Worm (Caenorhabditis elegans) whole organism, young adult: ENCODE results near the gene ZK377.15.

Source experiments
- B0035.1 ChIP-seq: sonication (generic microtip); optimal IDR thresholded peaks from 2 replicates; lab custom pipeline; 2016; ENCODE audit warnings: missing genetic modification characterization, mild to moderate bottlenecking, missing compliant biosample characterization, missing genotype, missing genetic modification reagents
- F52B5.7 ChIP-seq: sonication (generic microtip); optimal IDR thresholded peaks from 2 replicates; lab custom pipeline; 2016; ENCODE audit warnings: mild to moderate bottlenecking, missing genetic modification characterization, missing compliant biosample characterization
- K11D2.4 ChIP-seq: fragments of 200-800 bp; sonication (Bioruptor generic); IDR thresholded peaks from 2 replicates; pipeline ENCODE4 v1.3.6; 2022; ENCODE audit warnings: missing genetic modification reagents, missing genetic modification characterization, missing compliant biosample characterization
- T07F8.4 ChIP-seq: sonication (generic microtip); optimal IDR thresholded peaks from 2 replicates; lab custom pipeline; 2016; ENCODE audit warnings: mild to moderate bottlenecking, missing genetic modification characterization, moderate library complexity, missing compliant biosample characterization
- Y53F4B.3 ChIP-seq: fragments of 200-800 bp; sonication (Bioruptor generic); IDR thresholded peaks from 2 replicates; pipeline ENCODE4 v1.3.6; 2022; ENCODE audit warnings: missing genetic modification reagents, missing genetic modification characterization, missing compliant biosample characterization
- akir-1 ChIP-seq: fragments of 200-800 bp; sonication (Bioruptor generic); optimal IDR thresholded peaks from 2 replicates; lab custom pipeline; 2018; ENCODE audit warnings: mild to moderate bottlenecking, missing genetic modification characterization, moderate library complexity, missing compliant biosample characterization
- aptf-2 ChIP-seq: fragments of 200-800 bp; sonication (Bioruptor generic); conservative IDR thresholded peaks from 2 replicates; pipeline ENCODE4 v1.3.6; 2022; ENCODE audit warnings: missing genetic modification reagents, missing genetic modification characterization, missing compliant biosample characterization
- aptf-3 ChIP-seq: fragments of 200-800 bp; sonication (Bioruptor generic); IDR thresholded peaks from 2 replicates; pipeline ENCODE4 v1.3.6; 2022; ENCODE audit warnings: missing genetic modification characterization, missing compliant biosample characterization
- attf-5 ChIP-seq: fragments of 200-800 bp; sonication (Bioruptor generic); optimal IDR thresholded peaks from 2 replicates; lab custom pipeline; 2018; ENCODE audit warnings: mild to moderate bottlenecking, missing genetic modification characterization, missing compliant biosample characterization
- ccch-3 ChIP-seq: fragments of 200-800 bp; sonication (Bioruptor generic); optimal IDR thresholded peaks from 2 replicates; lab custom pipeline; 2018; ENCODE audit warnings: mild to moderate bottlenecking, missing genetic modification characterization, missing compliant biosample characterization
- cebp-1 ChIP-seq, 2 experiments: fragments of 200-800 bp in 1 of 2; sonication (Bioruptor generic) in 1 of 2; sonication (generic microtip) in 1 of 2; IDR thresholded peaks in 1 of 2; optimal IDR thresholded peaks in 1 of 2; 2 replicates each; pipeline versions ENCODE4 v1.3.6 to Lab custom; 2017 to 2022; ENCODE audit warnings: missing compliant biosample characterization in 2 of 2, missing genetic modification characterization in 2 of 2, mild to moderate bottlenecking in 1 of 2, missing genetic modification reagents in 1 of 2, moderate library complexity in 1 of 2
- ceh-100 ChIP-seq: fragments of 200-800 bp; sonication (Bioruptor generic); IDR thresholded peaks from 2 replicates; pipeline ENCODE4 v1.3.6; 2022; ENCODE audit warnings: missing genetic modification reagents, missing genetic modification characterization, missing compliant biosample characterization
- ceh-40 ChIP-seq: fragments of 200-800 bp; sonication (Bioruptor generic); IDR thresholded peaks from 2 replicates; pipeline ENCODE4 v1.3.6; 2022; ENCODE audit warnings: missing genetic modification characterization, missing compliant biosample characterization
- die-1 ChIP-seq: sonication (generic microtip); optimal IDR thresholded peaks from 2 replicates; lab custom pipeline; 2016; ENCODE audit warnings: missing genotype, mild to moderate bottlenecking, missing genetic modification characterization, missing compliant biosample characterization
- egrh-3 ChIP-seq: fragments of 200-800 bp; sonication (Bioruptor generic); IDR thresholded peaks from 2 replicates; pipeline ENCODE4 v1.3.6; 2022; ENCODE audit warnings: missing genetic modification reagents, missing genetic modification characterization, missing compliant biosample characterization
- ekl-4 ChIP-seq: fragments of 200-800 bp; sonication (Bioruptor generic); IDR thresholded peaks from 2 replicates; pipeline ENCODE4 v1.3.6; 2022; ENCODE audit warnings: missing genetic modification reagents, missing genetic modification characterization, missing compliant biosample characterization
- fkh-3 ChIP-seq: sonication (generic microtip); optimal IDR thresholded peaks from 2 replicates; lab custom pipeline; 2016; ENCODE audit warnings: mild to moderate bottlenecking, missing genetic modification characterization, missing compliant biosample characterization
- him-1 ChIP-seq: sonication (generic microtip); optimal IDR thresholded peaks from 2 replicates; lab custom pipeline; 2016; ENCODE audit warnings: missing genotype, missing genetic modification reagents, missing genetic modification characterization, missing compliant biosample characterization
- hlh-26 ChIP-seq: fragments of 200-800 bp; sonication (Bioruptor generic); conservative IDR thresholded peaks from 2 replicates; pipeline ENCODE4 v1.3.6; 2022; ENCODE audit warnings: missing genetic modification reagents, missing genetic modification characterization, missing compliant biosample characterization
- hmg-1.2 ChIP-seq: fragments of 200-800 bp; sonication (Bioruptor generic); IDR thresholded peaks from 2 replicates; pipeline ENCODE4 v1.3.6; 2022; ENCODE audit warnings: missing genetic modification reagents, missing genetic modification characterization, missing compliant biosample characterization
- hmg-20 ChIP-seq: fragments of 200-800 bp; sonication (Bioruptor generic); IDR thresholded peaks from 2 replicates; pipeline ENCODE4 v1.3.6; 2022; ENCODE audit warnings: missing genetic modification reagents, missing genetic modification characterization, missing compliant biosample characterization
- hrde-1 ChIP-seq: sonication (generic microtip); optimal IDR thresholded peaks from 2 replicates; lab custom pipeline; 2016; ENCODE audit warnings: missing genetic modification characterization, mild to moderate bottlenecking, missing compliant biosample characterization, moderate library complexity, missing genotype, missing genetic modification reagents, borderline replicate concordance
- let-526 ChIP-seq: fragments of 200-800 bp; sonication (Bioruptor generic); IDR thresholded peaks from 2 replicates; pipeline ENCODE4 v1.3.6; 2022; ENCODE audit warnings: missing genetic modification reagents, missing genetic modification characterization, missing compliant biosample characterization
- lin-35 ChIP-seq, 3 experiments: fragments of 150-350 bp in 2 of 3; sonication (generic microtip) in 1 of 3; optimal IDR thresholded peaks; 2 replicates each; lab custom pipeline; 2014 to 2018; ENCODE audit warnings: missing biosample characterization in 3 of 3, missing genetic modification characterization in 3 of 3, missing genetic modification reagents in 3 of 3
- madf-3 ChIP-seq: fragments of 200-800 bp; sonication (Bioruptor generic); IDR thresholded peaks from 2 replicates; pipeline ENCODE4 v1.3.6; 2022; ENCODE audit warnings: missing genetic modification reagents, missing genetic modification characterization, missing compliant biosample characterization
- mcd-1 ChIP-seq: fragments of 200-800 bp; sonication (Bioruptor generic); IDR thresholded peaks from 2 replicates; pipeline ENCODE4 v1.3.6; 2022; ENCODE audit warnings: missing genetic modification reagents, missing genetic modification characterization, missing compliant biosample characterization
- nfyb-1 ChIP-seq: fragments of 200-800 bp; sonication (Bioruptor generic); IDR thresholded peaks from 2 replicates; pipeline ENCODE4 v1.3.6; 2022; ENCODE audit warnings: missing genetic modification reagents, missing genetic modification characterization, missing compliant biosample characterization
- nhr-27 ChIP-seq: fragments of 200-800 bp; sonication (Bioruptor generic); optimal IDR thresholded peaks from 2 replicates; lab custom pipeline; 2018; ENCODE audit warnings: mild to moderate bottlenecking, missing genetic modification characterization, moderate library complexity, missing compliant biosample characterization
- nhr-80 ChIP-seq: sonication (generic microtip); optimal IDR thresholded peaks from 2 replicates; lab custom pipeline; 2016; ENCODE audit warnings: missing genetic modification characterization, missing compliant biosample characterization
- nhr-90 ChIP-seq: sonication (generic microtip); optimal IDR thresholded peaks from 2 replicates; lab custom pipeline; 2016; ENCODE audit warnings: missing genotype, mild to moderate bottlenecking, missing genetic modification characterization, missing compliant biosample characterization
- sea-2 ChIP-seq: fragments of 200-800 bp; sonication (Bioruptor generic); IDR thresholded peaks from 2 replicates; pipeline ENCODE4 v1.3.6; 2022; ENCODE audit warnings: missing genetic modification characterization, missing compliant biosample characterization
- snpc-1.1 ChIP-seq: sonication (generic microtip); optimal IDR thresholded peaks from 2 replicates; lab custom pipeline; 2017; ENCODE audit warnings: missing genetic modification characterization, mild to moderate bottlenecking, missing compliant biosample characterization, antibody characterized with exemption, moderate library complexity, missing genotype, missing genetic modification reagents; ENCODE audit not compliant: insufficient read depth
- snpc-1.3 ChIP-seq: sonication (generic microtip); optimal IDR thresholded peaks from 2 replicates; lab custom pipeline; 2017; ENCODE audit warnings: missing genetic modification characterization, mild to moderate bottlenecking, missing compliant biosample characterization, antibody characterized with exemption, moderate library complexity, missing genotype, missing genetic modification reagents; ENCODE audit not compliant: insufficient read depth
- sptf-2 ChIP-seq: fragments of 200-800 bp; sonication (Bioruptor generic); optimal IDR thresholded peaks from 2 replicates; lab custom pipeline; 2018; ENCODE audit warnings: mild to moderate bottlenecking, missing genetic modification characterization, missing compliant biosample characterization
- tbp1 ChIP-seq: fragments of 200-800 bp; sonication (Bioruptor generic); optimal IDR thresholded peaks from 2 replicates; lab custom pipeline; 2018; ENCODE audit warnings: mild to moderate bottlenecking, missing genetic modification characterization, missing compliant biosample characterization
- tbx-9 ChIP-seq: sonication (generic microtip); optimal IDR thresholded peaks from 2 replicates; lab custom pipeline; 2016; ENCODE audit warnings: borderline replicate concordance, missing genetic modification characterization, inconsistent platforms, missing compliant biosample characterization
- zfh-2 ChIP-seq: fragments of 200-800 bp; sonication (Bioruptor generic); conservative IDR thresholded peaks from 2 replicates; pipeline ENCODE4 v1.3.6; 2022; ENCODE audit warnings: missing genetic modification reagents, missing genetic modification characterization, missing compliant biosample characterization
- ztf-18 ChIP-seq: sonication (generic microtip); optimal IDR thresholded peaks from 2 replicates; lab custom pipeline; 2016; ENCODE audit warnings: missing genotype, mild to moderate bottlenecking, missing genetic modification characterization, missing compliant biosample characterization
- ztf-28 ChIP-seq: fragments of 200-800 bp; sonication (Bioruptor generic); IDR thresholded peaks from 2 replicates; pipeline ENCODE4 v1.3.6; 2022; ENCODE audit warnings: missing genetic modification reagents, missing genetic modification characterization, missing compliant biosample characterization

Gene ZK377.15

DNA sequence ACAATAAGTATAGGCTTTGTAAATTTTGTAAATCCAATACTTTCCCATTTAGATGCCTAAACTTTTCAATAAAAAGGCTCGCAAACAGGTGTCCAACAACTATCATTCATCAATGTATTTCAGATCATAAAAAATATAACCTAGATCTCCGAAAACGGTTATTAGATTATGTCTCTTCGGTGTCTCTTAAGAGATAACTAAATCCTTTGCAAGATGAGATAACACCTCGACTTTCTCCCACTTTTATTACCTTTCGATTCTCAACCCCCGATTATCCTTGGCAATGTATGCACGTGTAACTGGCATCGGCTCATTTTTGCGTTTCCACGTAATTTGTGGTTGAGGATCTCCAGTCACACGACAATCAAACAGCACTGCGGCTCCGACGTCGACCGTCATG is 3.6 kb downstream of the ZK377.15 start:
- no peak for TF ChIP-seq ekl-4 (GFP tag; lab: Robert Waterston, UW)
- no peak for TF ChIP-seq ceh-40 (GFP tag; lab: Robert Waterston, UW)

ce11 chrX:3455561-3455960 is 10.1 kb downstream of the ZK377.15 start:
- no peak for TF ChIP-seq fkh-3 (tag; lab: Kevin White, UChicago)
- no peak for TF ChIP-seq lin-35 (GFP tag; optimal IDR thresholded peaks at IDR 0.05; lab: Kevin White, UChicago)
- TF ChIP-seq egrh-3 (GFP tag; lab: Robert Waterston, UW) = no peak
- peak; percentile 47; the same call in 1 of the 2 replicates for TF ChIP-seq zfh-2 (GFP tag; lab: Robert Waterston, UW)
- TF ChIP-seq hrde-1 = no peak
- TF ChIP-seq nhr-27 (tag; lab: Kevin White, UChicago) = no peak
- no peak for TF ChIP-seq die-1 (tag; lab: Kevin White, UChicago)

DNA sequence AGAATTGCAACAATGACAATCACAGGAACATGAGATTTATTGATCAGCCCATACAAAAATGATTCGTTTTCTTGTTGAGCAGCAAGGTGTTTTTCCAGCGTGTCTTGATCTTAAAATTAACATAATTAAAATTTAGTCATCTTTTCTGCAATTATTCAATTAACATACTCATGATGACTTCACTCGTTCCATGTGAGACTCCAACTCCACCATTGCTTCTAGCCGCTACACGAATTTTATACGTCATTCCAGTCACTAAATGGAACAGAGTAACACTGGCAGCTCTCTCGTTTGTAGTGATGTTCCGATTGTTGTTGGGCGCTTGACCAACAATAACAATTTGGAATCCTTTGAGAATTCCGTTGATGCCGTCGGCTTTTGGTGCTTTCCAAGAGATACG is 11.8 kb downstream of the ZK377.15 start:
- no peak for TF ChIP-seq nhr-27 (tag; lab: Kevin White, UChicago)
- no peak for TF ChIP-seq hmg-1.2 (GFP tag; lab: Robert Waterston, UW)
- TF ChIP-seq akir-1 (GFP tag; lab: Kevin White, UChicago) = no peak
- no peak for TF ChIP-seq F52B5.7 (tag; lab: Kevin White, UChicago)
- no peak for TF ChIP-seq tbx-9 (tag; lab: Kevin White, UChicago)
- no peak for TF ChIP-seq ceh-100 (GFP tag; lab: Robert Waterston, UW)
- TF ChIP-seq tbp1 (GFP tag; lab: Kevin White, UChicago) = no peak
- TF ChIP-seq aptf-3 (GFP tag; lab: Robert Waterston, UW) = no peak
- TF ChIP-seq cebp-1 (GFP tag; IDR thresholded peaks at IDR 0.05; lab: Robert Waterston, UW) = no peak
- TF ChIP-seq cebp-1 (tag; optimal IDR thresholded peaks at IDR 0.05; lab: Kevin White, UChicago) = no peak
- no peak for TF ChIP-seq mcd-1 (GFP tag; lab: Robert Waterston, UW)
- TF ChIP-seq snpc-1.1 = no peak
- TF ChIP-seq attf-5 (GFP tag; lab: Kevin White, UChicago) = no peak
- no peak for TF ChIP-seq ztf-28 (GFP tag; lab: Robert Waterston, UW)
- TF ChIP-seq K11D2.4 (GFP tag; lab: Robert Waterston, UW) = no peak

DNA sequence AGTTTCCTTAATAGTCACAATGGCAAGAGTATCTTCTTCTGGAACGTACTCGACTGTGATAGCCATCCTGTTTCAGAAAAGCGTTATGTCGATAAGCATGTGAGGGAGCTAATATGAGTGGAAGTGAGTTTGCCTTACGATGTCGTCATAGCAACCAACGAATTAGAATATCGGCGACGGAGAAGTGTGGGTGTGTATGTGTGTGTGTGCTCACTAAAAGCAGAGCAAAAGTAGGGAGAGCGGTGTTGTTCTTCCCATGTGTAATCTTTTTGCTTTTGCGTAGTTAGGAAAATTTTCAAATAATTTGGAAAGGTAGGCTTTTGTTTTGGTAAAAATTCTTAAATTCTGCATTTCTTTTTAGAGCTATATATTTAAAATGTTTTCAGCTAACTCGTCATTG is 14.6 kb downstream of the ZK377.15 start, which contains the start of gene ZK813.5:
Gene ZK813.5 (minus strand): TSS at position 101 of the 400 bp plus-strand sequence.
- TF ChIP-seq nhr-80 (tag; lab: Kevin White, UChicago) (no peak), Y53F4B.3 (GFP tag; lab: Robert Waterston, UW) (no peak), hmg-20 (GFP tag; lab: Robert Waterston, UW) (no peak), sea-2 (no peak), him-1 (tag; lab: Kevin White, UChicago) (no peak), B0035.1 (tag; lab: Kevin White, UChicago) (no peak), ztf-18 (tag; lab: Kevin White, UChicago) (no peak)

DNA sequence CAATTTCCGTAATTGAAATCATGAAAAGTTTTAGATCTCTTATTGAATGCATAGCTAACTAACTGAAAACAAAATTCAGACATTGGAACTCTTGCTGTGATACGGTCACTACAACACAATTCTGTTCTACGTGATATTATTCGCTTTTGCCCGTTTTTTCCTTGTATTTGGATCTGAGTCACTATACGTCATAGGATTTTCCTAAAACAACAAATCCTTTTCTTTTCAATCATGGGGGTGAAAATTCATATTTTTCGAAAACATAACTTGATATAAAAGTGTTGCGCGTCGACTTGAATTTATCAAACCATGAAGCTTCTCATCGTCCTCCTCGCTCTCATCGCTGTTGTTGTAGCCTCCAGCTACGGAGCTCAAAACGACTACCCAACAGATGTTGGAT is 19.7 kb downstream of the ZK377.15 start, which contains the start of gene ZK813.1:
Gene ZK813.1 (plus strand): TSS at position 301 of the 400 bp plus-strand sequence.
- TF ChIP-seq aptf-2 (no peak), snpc-1.3 (tag; lab: Kevin White, UChicago) (no peak), T07F8.4 (tag; lab: Kevin White, UChicago) (no peak), hlh-26 (GFP tag; lab: Robert Waterston, UW) (no peak), nfyb-1 (no peak), madf-3 (GFP tag; lab: Robert Waterston, UW) (no peak), ccch-3 (GFP tag; lab: Kevin White, UChicago) (no peak), sptf-2 (GFP tag; lab: Kevin White, UChicago) (no peak), let-526 (GFP tag; lab: Robert Waterston, UW) (no peak), nhr-90 (tag; lab: Kevin White, UChicago) (no peak)
